Fruit fly (Drosophila melanogaster): ENCODE results near the gene CG12984.

The CG12984 gene

DNA sequence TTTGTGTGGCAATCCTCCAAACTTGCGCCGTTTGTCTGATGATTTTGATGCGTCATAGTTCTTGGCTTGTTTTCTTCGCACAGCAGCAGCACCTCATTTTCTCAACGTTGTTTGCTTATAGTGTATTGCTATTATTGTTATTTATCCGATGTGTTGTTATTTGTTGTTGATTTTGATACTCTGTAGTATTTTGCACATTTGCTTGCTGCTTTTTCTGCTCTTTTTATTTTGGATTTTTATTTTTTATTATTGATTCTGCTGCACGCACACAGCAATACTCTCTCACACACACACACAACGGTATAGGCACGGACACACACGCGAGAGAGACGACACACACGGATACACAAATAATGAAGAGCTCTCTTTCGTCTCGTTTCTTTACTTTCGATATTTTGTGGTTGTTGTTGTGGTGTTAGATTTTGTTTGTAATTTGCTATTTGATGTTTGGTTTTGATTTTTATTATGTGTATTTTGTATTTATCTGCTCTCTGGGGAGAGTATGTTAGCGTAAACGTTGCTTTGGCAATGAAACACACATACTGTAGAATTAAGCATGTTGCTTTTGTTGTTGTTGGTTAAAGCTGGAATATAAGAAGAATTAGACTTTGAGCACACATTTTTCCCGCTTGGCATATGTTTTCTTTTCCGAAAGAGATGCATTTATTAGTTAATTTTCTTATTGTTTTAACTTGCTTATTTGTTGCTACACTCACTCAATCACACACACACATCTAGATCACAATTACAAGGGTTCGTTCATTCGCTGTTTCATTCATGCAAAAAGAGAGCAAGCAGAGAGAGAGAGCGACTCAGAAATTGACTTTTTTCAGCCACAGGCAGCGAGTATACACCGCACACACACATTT is 33.7 kb downstream of the CG12984 start (continued):
- TF ChIP-seq CG6765 (GFP tag; optimal IDR thresholded peaks at IDR 0.05) (no peak), CG6254 (GFP tag; optimal IDR thresholded peaks at IDR 0.05) (no peak), Hey (tag; optimal IDR thresholded peaks at IDR 0.05) (no peak), MESR4 (GFP tag; optimal IDR thresholded peaks at IDR 0.05) (no peak), lmd (GFP tag; IDR thresholded peaks at IDR 0.05) (no peak), HLH54F (GFP tag; optimal IDR thresholded peaks at IDR 0.05) (no peak), Dbx (GFP tag; IDR thresholded peaks at IDR 0.05) (peak; percentile 55; the same call in 1 of the 3 replicates), Stat92E (GFP tag; optimal IDR thresholded peaks at IDR 0.05) (no peak), Scr (GFP tag; IDR thresholded peaks at IDR 0.05; ENCODE audit: partially characterized antibody) (no peak), kni (GFP tag; optimal IDR thresholded peaks at IDR 0.05) (peak; percentile 56), Poxn (GFP tag; IDR thresholded peaks at IDR 0.05) (no peak), CG14014 (GFP tag; IDR thresholded peaks at IDR 0.05) (no peak), Doc2 (GFP tag; IDR thresholded peaks at IDR 0.05) (no peak), pita (GFP tag; optimal IDR thresholded peaks at IDR 0.05) (no peak), CG14710 (tag; optimal IDR thresholded peaks at IDR 0.05) (no peak), Lhr (GFP tag; optimal IDR thresholded peaks at IDR 0.05) (no peak), CG11093 (GFP tag; IDR thresholded peaks at IDR 0.05) (no peak), trem (tag; optimal IDR thresholded peaks at IDR 0.05) (no peak), insv (GFP tag; optimal IDR thresholded peaks at IDR 0.05) (no peak), Vsx1 (GFP tag; optimal IDR thresholded peaks at IDR 0.05) (no peak), CG3995 (GFP tag; optimal IDR thresholded peaks at IDR 0.05) (no peak), cad (GFP tag; optimal IDR thresholded peaks at IDR 0.05) (no peak), Ptx1 (GFP tag; IDR thresholded peaks at IDR 0.05) (no peak), da (GFP tag; optimal IDR thresholded peaks at IDR 0.05) (no peak), CG12391 (tag; optimal IDR thresholded peaks at IDR 0.05) (no peak), hkb (optimal IDR thresholded peaks at IDR 0.05) (no peak), hkb (GFP tag; IDR thresholded peaks at IDR 0.05) (peak; percentile 22; the same call in 1 of the 2 replicates), CG3065 (GFP tag; optimal IDR thresholded peaks at IDR 0.05) (no peak), dimm (GFP tag; IDR thresholded peaks at IDR 0.05) (no peak), CG7357 (GFP tag; IDR thresholded peaks at IDR 0.05) (no peak), CG6175 (GFP tag; IDR thresholded peaks at IDR 0.05) (no peak), gem (tag; optimal IDR thresholded peaks at IDR 0.05) (no peak), Lim3 (GFP tag; IDR thresholded peaks at IDR 0.05) (no peak), CG1603 (tag; optimal IDR thresholded peaks at IDR 0.05) (no peak), Fer3 (tag; optimal IDR thresholded peaks at IDR 0.05) (no peak), CG31388 (GFP tag; optimal IDR thresholded peaks at IDR 0.05) (no peak), stc (GFP tag; IDR thresholded peaks at IDR 0.05) (no peak), sr (GFP tag; IDR thresholded peaks at IDR 0.05) (no peak), scrt (GFP tag; optimal IDR thresholded peaks at IDR 0.05) (no peak), klu (GFP tag; IDR thresholded peaks at IDR 0.05) (no peak), CG17359 (tag; optimal IDR thresholded peaks at IDR 0.05) (no peak), tna (GFP tag; IDR thresholded peaks at IDR 0.05; ENCODE audit: partially characterized antibody) (no peak), crc (GFP tag; optimal IDR thresholded peaks at IDR 0.05) (no peak), CG1024 (GFP tag; IDR thresholded peaks at IDR 0.05) (no peak), CG7928 (GFP tag; optimal IDR thresholded peaks at IDR 0.05) (no peak), CG8089 (GFP tag; optimal IDR thresholded peaks at IDR 0.05) (no peak), cas (GFP tag; IDR thresholded peaks at IDR 0.05) (no peak), CG15479 (GFP tag; optimal IDR thresholded peaks at IDR 0.05) (no peak), pan (optimal IDR thresholded peaks at IDR 0.05) (no peak), pan (GFP tag; optimal IDR thresholded peaks at IDR 0.05 in 1 of 2, IDR thresholded peaks at IDR 0.05 in 1 of 2) (no peak), gce (GFP tag; IDR thresholded peaks at IDR 0.05) (no peak)
